Worm (Caenorhabditis elegans) whole organism, L1 larva: Measurements from ENCODE around the gene htz-1.

Experiments
- C16A3.4 ChIP-seq: fragments of 150-350 bp; optimal IDR thresholded peaks from 2 replicates; lab custom pipeline; 2014; ENCODE audit warnings: missing biosample characterization, missing genetic modification characterization
- blmp-1 ChIP-seq: fragments of 150-350 bp; optimal IDR thresholded peaks from 2 replicates; lab custom pipeline; 2014; ENCODE audit warnings: missing biosample characterization, missing genetic modification characterization
- ceh-82 ChIP-seq, 3 experiments: fragments of 150-350 bp in 1 of 3; sonication (generic microtip) in 2 of 3; optimal IDR thresholded peaks; 2 replicates each; lab custom pipeline; 2014 to 2017; ENCODE audit warnings: missing biosample characterization in 3 of 3, missing genetic modification characterization in 3 of 3
- hlh-4 ChIP-seq: sonication (generic microtip); optimal IDR thresholded peaks from 2 replicates; lab custom pipeline; 2016; ENCODE audit warnings: mild to moderate bottlenecking, missing genetic modification characterization, missing compliant biosample characterization
- mep-1 ChIP-seq: fragments of 150-350 bp; optimal IDR thresholded peaks from 2 replicates; lab custom pipeline; 2014; ENCODE audit warnings: missing biosample characterization, missing genetic modification characterization
- nhr-237 ChIP-seq: fragments of 150-350 bp; optimal IDR thresholded peaks from 2 replicates; lab custom pipeline; 2014; ENCODE audit warnings: missing biosample characterization, missing genetic modification characterization
- pag-3 ChIP-seq: sonication (generic microtip); optimal IDR thresholded peaks from 2 replicates; lab custom pipeline; 2017; ENCODE audit warnings: missing genetic modification characterization, mild to moderate bottlenecking, missing compliant biosample characterization, antibody characterized with exemption, borderline replicate concordance; ENCODE audit not compliant: insufficient read depth
- pqm-1 ChIP-seq: sonication (generic microtip); optimal IDR thresholded peaks from 3 replicates; lab custom pipeline; 2017; ENCODE audit warnings: missing biosample characterization, missing genetic modification characterization

ce11 chrIV:4423885-4424284 is 22.1 kb upstream of the htz-1 start:
- TF ChIP-seq blmp-1 (tag; lab: Kevin White, UChicago) (no peak), pqm-1 (tag; lab: Kevin White, UChicago) (no peak), pag-3 (tag; lab: Kevin White, UChicago) (no peak), mep-1 (tag; lab: Kevin White, UChicago) (no peak), ceh-82 (tag; optimal IDR thresholded peaks at IDR 0.05; lab: Kevin White, UChicago) (no peak), C16A3.4 (tag; lab: Kevin White, UChicago) (no peak), hlh-4 (tag; lab: Kevin White, UChicago) (no peak), nhr-237 (no peak)
